2 worm cellular contexts compared by ENCODE assay signal in genomic region chrIV:10821672-10822304, ce11.
TF ChIP-seq lines count a peak whose summit lies in the region.

No protein-coding gene starts in this region.

TF ChIP-seq in whole organism, L4 larva, 104 proteins besides CTCF, POLR2A, EP300 and RAD21 (continued from another document):
- TF ChIP-seq T20F7.1 (GFP tag; optimal IDR thresholded peaks at IDR 0.05; lab: Kevin White, UChicago) = peak; percentile 67
- no peak for TF ChIP-seq mxl-2 (GFP tag; conservative IDR thresholded peaks at IDR 0.05; lab: Robert Waterston, UW)
- peak; percentile 92 for TF ChIP-seq nhr-25 (tag; optimal IDR thresholded peaks at IDR 0.05; lab: Kevin White, UChicago; ENCODE audit: borderline replicate concordance, insufficient read depth)
- TF ChIP-seq lin-13 (GFP tag; optimal IDR thresholded peaks at IDR 0.05; lab: Kevin White, UChicago) = peak; percentile 64
- peak; percentile 81 for TF ChIP-seq mes-2 (tag; optimal IDR thresholded peaks at IDR 0.05; lab: Kevin White, UChicago; ENCODE audit: poor library complexity, severe bottlenecking)
- TF ChIP-seq R02D3.7 (tag; optimal IDR thresholded peaks at IDR 0.05; lab: Kevin White, UChicago) = no peak
- no peak for TF ChIP-seq sdz-12 (GFP tag; optimal IDR thresholded peaks at IDR 0.05; lab: Kevin White, UChicago)
- no peak for TF ChIP-seq nhr-76 (tag; optimal IDR thresholded peaks at IDR 0.05; lab: Kevin White, UChicago)
TF ChIP-seq in whole organism, L4 larva: peak in this region for 49.

TF ChIP-seq in whole organism, late embryonic, 69 proteins besides CTCF, POLR2A, EP300 and RAD21 (continued from another document):
- peak; percentile 48 for TF ChIP-seq ceh-6 (GFP tag; optimal IDR thresholded peaks at IDR 0.05; lab: Kevin White, UChicago)
- no peak for TF ChIP-seq sox-4 (tag; optimal IDR thresholded peaks at IDR 0.05; lab: Kevin White, UChicago)
- TF ChIP-seq T23F11.4 (GFP tag; optimal IDR thresholded peaks at IDR 0.05; lab: Kevin White, UChicago) = peak; percentile 7
- peak; percentile 32 for TF ChIP-seq elt-2 (tag; optimal IDR thresholded peaks at IDR 0.05; lab: Kevin White, UChicago)
